Worm (Caenorhabditis elegans): ENCODE results near the gene srn-1.
A peak's percentile ranks its signal among the peaks of the same experiment; 100 is the strongest.

The srn-1 gene

ce11 chrV:6268961-6269360, 17.3 kb downstream of the srn-1 start:
- TF ChIP-seq lin-11 (tag; optimal IDR thresholded peaks at IDR 0.05) (no peak), C34F6.9 (tag; optimal IDR thresholded peaks at IDR 0.05) (peak; percentile 12), crh-2 (tag; optimal IDR thresholded peaks at IDR 0.05) (no peak), fos-1 (tag; optimal IDR thresholded peaks at IDR 0.05) (peak; percentile 9)

ce11 chrV:6268526-6268925, 17.7 kb downstream of the srn-1 start:
- TF ChIP-seq nhr-25 (tag; optimal IDR thresholded peaks at IDR 0.05) (no peak), gmeb-1 (tag; optimal IDR thresholded peaks at IDR 0.05) (no peak), snpc-4 (tag; optimal IDR thresholded peaks at IDR 0.05) (no peak), lsy-2 (tag; optimal IDR thresholded peaks at IDR 0.05) (no peak), unc-55 (GFP tag; optimal IDR thresholded peaks at IDR 0.05) (peak; percentile 39), egl-27 (tag; optimal IDR thresholded peaks at IDR 0.05) (no peak)

- TF ChIP-seq ztf-4 (tag; optimal IDR thresholded peaks at IDR 0.05) (no peak), ZK546.5 (tag; optimal IDR thresholded peaks at IDR 0.05) (no peak), ztf-11 (tag; optimal IDR thresholded peaks at IDR 0.05) (no peak), nhr-21 (tag; optimal IDR thresholded peaks at IDR 0.05) (no peak), ztf-1 (GFP tag; conservative IDR thresholded peaks at IDR 0.05) (no peak), nhr-23 (tag; optimal IDR thresholded peaks at IDR 0.05) (no peak)
These were observed 18.3 kb downstream of the srn-1 start for ce11 chrV:6267978-6268377.

DNA sequence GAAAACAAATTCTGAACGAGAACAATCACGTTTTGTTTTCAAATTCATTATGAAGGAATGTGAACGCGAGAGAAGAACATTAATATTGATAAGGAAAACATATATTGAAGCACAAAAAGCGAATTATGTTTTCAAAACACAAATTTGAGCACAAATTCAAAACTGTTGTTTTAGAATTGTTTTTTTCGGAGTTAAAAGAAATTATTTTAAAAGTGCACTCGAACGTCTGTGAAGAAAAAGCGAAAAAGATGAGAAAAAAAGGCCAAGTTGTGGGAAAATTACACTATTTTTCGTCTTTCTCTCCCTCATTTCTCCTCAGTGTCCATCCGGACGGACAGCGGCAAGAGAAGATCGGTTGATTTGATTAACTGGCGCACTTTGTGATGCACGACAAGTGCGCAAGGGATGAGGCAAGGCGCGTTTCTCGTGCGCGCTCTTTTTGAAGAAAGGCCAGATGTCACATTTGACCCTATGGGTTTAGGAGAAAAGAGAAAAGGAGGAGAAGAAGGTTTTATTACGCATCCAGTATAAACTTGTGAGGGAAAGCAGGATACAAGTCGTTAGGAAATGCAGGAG, 18.9 kb downstream of the srn-1 start, which contains the start of gene mrck-1:
mrck-1 (minus strand) TSS at position 51 of the 576 bp plus-strand sequence.
- no peak for TF ChIP-seq elt-1 (tag; optimal IDR thresholded peaks at IDR 0.05)
- TF ChIP-seq ZK546.5 (tag; optimal IDR thresholded peaks at IDR 0.05): no peak
- no peak for TF ChIP-seq aly-2 (tag; optimal IDR thresholded peaks at IDR 0.05)
- peak; percentile 81 for TF ChIP-seq Y55F3AM.14 (GFP tag; optimal IDR thresholded peaks at IDR 0.05)
- peak; percentile 97 for TF ChIP-seq F13H6.1 (tag; optimal IDR thresholded peaks at IDR 0.05)
- TF ChIP-seq nhr-237 (tag; optimal IDR thresholded peaks at IDR 0.05): no peak
- no peak for TF ChIP-seq unc-39 (tag; optimal IDR thresholded peaks at IDR 0.05)
- no peak for TF ChIP-seq ztf-4 (tag; optimal IDR thresholded peaks at IDR 0.05)
- TF ChIP-seq snpc-4 (tag; optimal IDR thresholded peaks at IDR 0.05): no peak
- peak; percentile 83 for TF ChIP-seq nhr-6 (tag; optimal IDR thresholded peaks at IDR 0.05)
- TF ChIP-seq mab-5 (tag; optimal IDR thresholded peaks at IDR 0.05): peak; percentile 92
- TF ChIP-seq C34F6.9 (tag; optimal IDR thresholded peaks at IDR 0.05): peak; percentile 98
- TF ChIP-seq peb-1 (tag; optimal IDR thresholded peaks at IDR 0.05): no peak
- no peak for TF ChIP-seq nhr-11 (tag; optimal IDR thresholded peaks at IDR 0.05)
- TF ChIP-seq crh-2 (tag; optimal IDR thresholded peaks at IDR 0.05): peak; percentile 94
- TF ChIP-seq ama-1 (optimal IDR thresholded peaks at IDR 0.05): peak; percentile 47
- TF ChIP-seq lin-13 (GFP tag; optimal IDR thresholded peaks at IDR 0.05): peak; percentile 91
- peak; percentile 93 for TF ChIP-seq nhr-25 (tag; optimal IDR thresholded peaks at IDR 0.05)
- TF ChIP-seq gmeb-1 (tag; optimal IDR thresholded peaks at IDR 0.05): peak; percentile 85
- no peak for TF ChIP-seq ztf-11 (tag; optimal IDR thresholded peaks at IDR 0.05)
- peak; percentile 87 for TF ChIP-seq egl-27 (tag; optimal IDR thresholded peaks at IDR 0.05)
- peak; percentile 98 for TF ChIP-seq sem-4 (tag; optimal IDR thresholded peaks at IDR 0.05)
- TF ChIP-seq R02D3.7 (tag; optimal IDR thresholded peaks at IDR 0.05): peak; percentile 43
- no peak for TF ChIP-seq elt-3 (tag; optimal IDR thresholded peaks at IDR 0.05)
- TF ChIP-seq lin-11 (tag; optimal IDR thresholded peaks at IDR 0.05): peak; percentile 76
- peak; percentile 86 for TF ChIP-seq nhr-21 (tag; optimal IDR thresholded peaks at IDR 0.05)
- no peak for TF ChIP-seq alr-1 (tag; optimal IDR thresholded peaks at IDR 0.05)
- peak; percentile 81 for TF ChIP-seq ceh-16 (tag; optimal IDR thresholded peaks at IDR 0.05)
- TF ChIP-seq unc-62 (GFP tag; optimal IDR thresholded peaks at IDR 0.05): peak; percentile 75
- peak; percentile 44 for TF ChIP-seq nhr-10 (tag; optimal IDR thresholded peaks at IDR 0.05)
- no peak for TF ChIP-seq mbf-1 (tag; optimal IDR thresholded peaks at IDR 0.05)
- TF ChIP-seq fos-1 (tag; optimal IDR thresholded peaks at IDR 0.05): peak; percentile 86
- TF ChIP-seq zag-1 (tag; optimal IDR thresholded peaks at IDR 0.05): peak; percentile 97
- TF ChIP-seq skn-1 (tag; optimal IDR thresholded peaks at IDR 0.05): peak; percentile 48
- TF ChIP-seq sma-9 (GFP tag; optimal IDR thresholded peaks at IDR 0.05): peak; percentile 98
- no peak for TF ChIP-seq sma-9 (tag; optimal IDR thresholded peaks at IDR 0.05)
- TF ChIP-seq nhr-129 (tag; optimal IDR thresholded peaks at IDR 0.05): peak; percentile 96
- TF ChIP-seq blmp-1 (tag; optimal IDR thresholded peaks at IDR 0.05; ENCODE audit: insufficient read depth): peak; percentile 54
- no peak for TF ChIP-seq dmd-4 (tag; optimal IDR thresholded peaks at IDR 0.05)
- TF ChIP-seq lin-39 (tag; optimal IDR thresholded peaks at IDR 0.05): peak; percentile 61
- no peak for TF ChIP-seq nhr-12 (tag; optimal IDR thresholded peaks at IDR 0.05)
- TF ChIP-seq lsy-2 (tag; optimal IDR thresholded peaks at IDR 0.05): peak; percentile 87 to 94
- TF ChIP-seq mdl-1 (tag; optimal IDR thresholded peaks at IDR 0.05): peak in 1 of 2 experiments; percentile 79
- no peak for TF ChIP-seq nhr-77 (tag; optimal IDR thresholded peaks at IDR 0.05)
- TF ChIP-seq nhr-23 (tag; optimal IDR thresholded peaks at IDR 0.05): no peak

Measured in whole organism, L2 larva.